Worm (Caenorhabditis elegans) whole organism, young adult: Measurements from ENCODE around the gene F08G12.1.

Experiments used
- F10E7.11 ChIP-seq: sonication (generic microtip); optimal IDR thresholded peaks from 2 replicates; lab custom pipeline; 2017; ENCODE audit warnings: mild to moderate bottlenecking, missing genetic modification characterization, moderate library complexity, missing compliant biosample characterization
- F33H1.4 ChIP-seq: fragments of 200-800 bp; sonication (Bioruptor generic); IDR thresholded peaks from 2 replicates; pipeline ENCODE4 v1.3.6; 2022; ENCODE audit warnings: missing genetic modification reagents, missing genetic modification characterization, missing compliant biosample characterization
- F55B11.4 ChIP-seq: sonication (generic microtip); optimal IDR thresholded peaks from 2 replicates; lab custom pipeline; 2016; ENCODE audit warnings: missing compliant biosample characterization, missing genetic modification characterization, borderline replicate concordance; ENCODE audit not compliant: insufficient read depth
- T07F8.4 ChIP-seq: sonication (generic microtip); optimal IDR thresholded peaks from 2 replicates; lab custom pipeline; 2016; ENCODE audit warnings: mild to moderate bottlenecking, missing genetic modification characterization, moderate library complexity, missing compliant biosample characterization
- Y53G8AR.9 ChIP-seq: fragments of 200-800 bp; sonication (Bioruptor generic); conservative IDR thresholded peaks from 2 replicates; pipeline ENCODE4 v1.3.6; 2022; ENCODE audit warnings: missing genetic modification reagents, missing genetic modification characterization, missing compliant biosample characterization
- Y56A3A.18 ChIP-seq: fragments of 200-800 bp; sonication (Bioruptor generic); IDR thresholded peaks from 2 replicates; pipeline ENCODE4 v1.3.6; 2022; ENCODE audit warnings: missing genetic modification reagents, missing genetic modification characterization, missing compliant biosample characterization
- Y67H2A.10 ChIP-seq: fragments of 200-800 bp; sonication (Bioruptor generic); conservative IDR thresholded peaks from 2 replicates; pipeline ENCODE4 v1.3.6; 2022; ENCODE audit warnings: missing genetic modification reagents, missing genetic modification characterization, missing compliant biosample characterization
- Y95B8A.8 ChIP-seq: fragments of 200-800 bp; sonication (Bioruptor generic); IDR thresholded peaks from 2 replicates; pipeline ENCODE4 v1.3.6; 2022; ENCODE audit warnings: missing genetic modification reagents, missing genetic modification characterization, missing compliant biosample characterization
- athp-1 ChIP-seq: sonication (generic microtip); optimal IDR thresholded peaks from 2 replicates; lab custom pipeline; 2017; ENCODE audit warnings: mild to moderate bottlenecking, missing genetic modification characterization, missing compliant biosample characterization
- attf-5 ChIP-seq: fragments of 200-800 bp; sonication (Bioruptor generic); optimal IDR thresholded peaks from 2 replicates; lab custom pipeline; 2018; ENCODE audit warnings: mild to moderate bottlenecking, missing genetic modification characterization, missing compliant biosample characterization
- bed-2 ChIP-seq: fragments of 200-800 bp; sonication (Bioruptor generic); IDR thresholded peaks from 2 replicates; pipeline ENCODE4 v1.3.6; 2022; ENCODE audit warnings: missing genetic modification reagents, missing genetic modification characterization, missing compliant biosample characterization
- ceh-100 ChIP-seq: fragments of 200-800 bp; sonication (Bioruptor generic); IDR thresholded peaks from 2 replicates; pipeline ENCODE4 v1.3.6; 2022; ENCODE audit warnings: missing genetic modification reagents, missing genetic modification characterization, missing compliant biosample characterization
- ceh-58 ChIP-seq: fragments of 200-800 bp; sonication (Bioruptor generic); IDR thresholded peaks from 2 replicates; pipeline ENCODE4 v1.3.6; 2022; ENCODE audit warnings: missing genetic modification characterization, missing compliant biosample characterization
- dox-1 ChIP-seq: fragments of 200-800 bp; sonication (Bioruptor generic); IDR thresholded peaks from 2 replicates; pipeline ENCODE4 v1.3.6; 2022; ENCODE audit warnings: missing genetic modification reagents, missing genetic modification characterization, missing compliant biosample characterization
- dpff-1 ChIP-seq: sonication (generic microtip); optimal IDR thresholded peaks from 2 replicates; lab custom pipeline; 2017; ENCODE audit warnings: mild to moderate bottlenecking, missing genetic modification characterization, missing compliant biosample characterization
- egl-44 ChIP-seq: fragments of 200-800 bp; sonication (Bioruptor generic); IDR thresholded peaks from 2 replicates; pipeline ENCODE4 v1.3.6; 2022; ENCODE audit warnings: missing genetic modification reagents, missing genetic modification characterization, missing compliant biosample characterization
- gei-17 ChIP-seq: fragments of 200-800 bp; sonication (Bioruptor generic); optimal IDR thresholded peaks from 2 replicates; lab custom pipeline; 2018; ENCODE audit warnings: mild to moderate bottlenecking, missing genetic modification characterization, missing compliant biosample characterization
- hlh-12 ChIP-seq: sonication (generic microtip); optimal IDR thresholded peaks from 2 replicates; lab custom pipeline; 2016; ENCODE audit warnings: missing genetic modification characterization, missing compliant biosample characterization
- hmg-1.2 ChIP-seq: fragments of 200-800 bp; sonication (Bioruptor generic); IDR thresholded peaks from 2 replicates; pipeline ENCODE4 v1.3.6; 2022; ENCODE audit warnings: missing genetic modification reagents, missing genetic modification characterization, missing compliant biosample characterization
- hmg-20 ChIP-seq: fragments of 200-800 bp; sonication (Bioruptor generic); IDR thresholded peaks from 2 replicates; pipeline ENCODE4 v1.3.6; 2022; ENCODE audit warnings: missing genetic modification reagents, missing genetic modification characterization, missing compliant biosample characterization
- hrde-1 ChIP-seq: sonication (generic microtip); optimal IDR thresholded peaks from 2 replicates; lab custom pipeline; 2016; ENCODE audit warnings: missing genetic modification characterization, mild to moderate bottlenecking, missing compliant biosample characterization, moderate library complexity, missing genotype, missing genetic modification reagents, borderline replicate concordance
- hsf-1 ChIP-seq: fragments of 200-800 bp; sonication (Bioruptor generic); IDR thresholded peaks from 2 replicates; pipeline ENCODE4 v1.3.6; 2022; ENCODE audit warnings: missing genetic modification reagents, missing genetic modification characterization, missing compliant biosample characterization
- lag-1 ChIP-seq: fragments of 200-800 bp; sonication (Bioruptor generic); IDR thresholded peaks from 2 replicates; pipeline ENCODE4 v1.3.6; 2022; ENCODE audit warnings: missing genetic modification reagents, missing genetic modification characterization, missing compliant biosample characterization
- let-526 ChIP-seq: fragments of 200-800 bp; sonication (Bioruptor generic); IDR thresholded peaks from 2 replicates; pipeline ENCODE4 v1.3.6; 2022; ENCODE audit warnings: missing genetic modification reagents, missing genetic modification characterization, missing compliant biosample characterization
- let-607 ChIP-seq, 2 experiments: fragments of 200-800 bp in 1 of 2; sonication (Bioruptor generic) in 1 of 2; sonication (generic microtip) in 1 of 2; optimal IDR thresholded peaks; 2 replicates each; lab custom pipeline; 2016 to 2018; ENCODE audit warnings: mild to moderate bottlenecking in 2 of 2, missing compliant biosample characterization in 2 of 2, missing genetic modification characterization in 2 of 2, moderate library complexity in 2 of 2, missing genotype in 1 of 2
- nfya-2 ChIP-seq: fragments of 200-800 bp; sonication (Bioruptor generic); IDR thresholded peaks from 2 replicates; pipeline ENCODE4 v1.3.6; 2022; ENCODE audit warnings: missing genetic modification reagents, missing genetic modification characterization, missing compliant biosample characterization
- nfyb-1 ChIP-seq: fragments of 200-800 bp; sonication (Bioruptor generic); IDR thresholded peaks from 2 replicates; pipeline ENCODE4 v1.3.6; 2022; ENCODE audit warnings: missing genetic modification reagents, missing genetic modification characterization, missing compliant biosample characterization
- nhr-80 ChIP-seq: sonication (generic microtip); optimal IDR thresholded peaks from 2 replicates; lab custom pipeline; 2016; ENCODE audit warnings: missing genetic modification characterization, missing compliant biosample characterization
- pha-4 ChIP-seq: fragments of 150-350 bp; sonication (generic microtip); optimal IDR thresholded peaks from 2 replicates; lab custom pipeline; 2014; ENCODE audit warnings: missing biosample characterization, missing genetic modification reagents, missing genetic modification characterization
- rcor-1 ChIP-seq: fragments of 200-800 bp; sonication (Bioruptor generic); IDR thresholded peaks from 2 replicates; pipeline ENCODE4 v1.3.6; 2022; ENCODE audit warnings: missing genetic modification reagents, missing genetic modification characterization, missing compliant biosample characterization
- rec-8 ChIP-seq, 2 experiments: sonication (generic microtip); optimal IDR thresholded peaks; 2 replicates each; lab custom pipeline; 2016; ENCODE audit warnings: mild to moderate bottlenecking in 2 of 2, missing genetic modification characterization in 2 of 2, missing genetic modification reagents in 2 of 2, missing genotype in 2 of 2, missing biosample characterization in 1 of 2, missing compliant biosample characterization in 1 of 2, moderate library complexity in 1 of 2
- rpc-1 ChIP-seq, 2 experiments: fragments of 150-350 bp in 1 of 2; sonication (generic microtip) in 1 of 2; optimal IDR thresholded peaks; 2 replicates each; lab custom pipeline; 2014 to 2018; ENCODE audit warnings: missing biosample characterization in 1 of 2, missing genetic modification characterization in 1 of 2, missing genetic modification reagents in 1 of 2, missing genotype in 1 of 2
- sdz-38 ChIP-seq: sonication (generic microtip); optimal IDR thresholded peaks from 2 replicates; lab custom pipeline; 2016; ENCODE audit warnings: missing genotype, missing genetic modification characterization, missing compliant biosample characterization
- snpc-4 ChIP-seq, 5 experiments: fragments of 150-350 bp in 1 of 5; sonication (generic microtip) in 4 of 5; optimal IDR thresholded peaks; 2 replicates each; lab custom pipeline; 2014 to 2018; ENCODE audit warnings: missing genetic modification characterization in 5 of 5, missing biosample characterization in 3 of 5, antibody characterized with exemption in 2 of 5, mild to moderate bottlenecking in 2 of 5, missing compliant biosample characterization in 2 of 5, missing genotype in 2 of 5, moderate library complexity in 2 of 5, missing genetic modification reagents in 1 of 5
- tbp1 ChIP-seq: fragments of 200-800 bp; sonication (Bioruptor generic); optimal IDR thresholded peaks from 2 replicates; lab custom pipeline; 2018; ENCODE audit warnings: mild to moderate bottlenecking, missing genetic modification characterization, missing compliant biosample characterization
- tlf-1 ChIP-seq: fragments of 200-800 bp; sonication (Bioruptor generic); optimal IDR thresholded peaks from 2 replicates; lab custom pipeline; 2018; ENCODE audit warnings: mild to moderate bottlenecking, missing genetic modification characterization, missing compliant biosample characterization
- unc-62 ChIP-seq: fragments of 150-350 bp; optimal IDR thresholded peaks from 2 replicates; lab custom pipeline; 2014; ENCODE audit warnings: missing biosample characterization, missing genetic modification reagents, missing genetic modification characterization
- ztf-18 ChIP-seq: sonication (generic microtip); optimal IDR thresholded peaks from 2 replicates; lab custom pipeline; 2016; ENCODE audit warnings: missing genotype, mild to moderate bottlenecking, missing genetic modification characterization, missing compliant biosample characterization
- ztf-22 ChIP-seq: fragments of 200-800 bp; sonication (Bioruptor generic); optimal IDR thresholded peaks from 2 replicates; lab custom pipeline; 2018; ENCODE audit warnings: mild to moderate bottlenecking, missing genetic modification characterization, moderate library complexity, missing compliant biosample characterization
- ztf-6 ChIP-seq: fragments of 200-800 bp; sonication (Bioruptor generic); IDR thresholded peaks from 2 replicates; pipeline ENCODE4 v1.3.6; 2022; ENCODE audit warnings: missing genetic modification reagents, missing genetic modification characterization, missing compliant biosample characterization

The F08G12.1 gene

ce11 chrX:11345471-11345870, 39.8 kb upstream of the F08G12.1 start:
- TF ChIP-seq unc-62 (GFP tag; lab: Kevin White, UChicago) (no peak), nhr-80 (tag; lab: Kevin White, UChicago) (peak; percentile 8)

ce11 chrX:11344899-11345298, 39.2 kb upstream of the F08G12.1 start:
- no peak for TF ChIP-seq ceh-58 (GFP tag; lab: Robert Waterston, UW)
- TF ChIP-seq hlh-12 (tag; lab: Kevin White, UChicago): no peak
- no peak for TF ChIP-seq tbp1
- TF ChIP-seq rcor-1 (GFP tag; lab: Robert Waterston, UW): no peak
- TF ChIP-seq F55B11.4 (tag; lab: Kevin White, UChicago): no peak
- no peak for TF ChIP-seq T07F8.4 (tag; lab: Kevin White, UChicago)
- no peak for TF ChIP-seq pha-4
- TF ChIP-seq nfya-2 (GFP tag; lab: Robert Waterston, UW): no peak

- no peak for TF ChIP-seq Y95B8A.8 (GFP tag; lab: Robert Waterston, UW)
- no peak for TF ChIP-seq lag-1 (GFP tag; lab: Robert Waterston, UW)
- no peak for TF ChIP-seq hrde-1 (tag; lab: Kevin White, UChicago)
- peak; percentile 17 for TF ChIP-seq nhr-80 (tag; lab: Kevin White, UChicago)
- no peak for TF ChIP-seq tlf-1 (GFP tag; lab: Kevin White, UChicago)
These were observed 34.8 kb upstream of the F08G12.1 start for ce11 chrX:11340478-11340877.

DNA sequence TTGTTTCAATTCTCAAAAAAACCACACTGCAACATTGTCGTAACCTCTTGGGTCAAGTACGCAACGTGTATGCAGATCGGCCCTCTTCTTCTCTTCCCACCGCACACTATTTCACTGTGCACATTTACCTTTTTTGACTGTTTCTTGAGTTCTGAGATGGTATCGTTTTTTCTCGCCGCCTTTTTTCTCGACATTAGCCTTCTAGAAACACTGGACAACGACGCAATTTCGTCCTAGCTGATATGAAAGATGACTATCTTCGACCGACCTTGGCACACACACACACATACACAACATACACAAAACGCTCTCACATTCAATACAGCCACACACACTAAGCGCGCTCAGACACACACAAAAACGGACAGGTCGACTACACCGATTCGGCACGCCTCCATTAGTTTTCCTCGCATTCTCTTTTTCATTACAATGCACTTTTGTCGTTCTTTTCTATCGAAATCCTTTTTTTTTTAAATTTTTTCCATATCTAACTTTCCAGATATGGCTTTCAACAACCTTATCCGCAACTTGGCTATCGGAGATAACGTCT, 33.8 kb upstream of the F08G12.1 start, which contains the start of gene aco-1:
Gene aco-1, plus strand, starts transcription at position 500 of the 550 bp plus-strand sequence.
- TF ChIP-seq ceh-100 (no peak), let-607 (tag; optimal IDR thresholded peaks at IDR 0.05; lab: Kevin White, UChicago) (peak in 1 of 2 experiments; percentile 33), snpc-4 (GFP tag; optimal IDR thresholded peaks at IDR 0.05; lab: Kevin White, UChicago) (no peak), snpc-4 (tag; optimal IDR thresholded peaks at IDR 0.05; lab: Kevin White, UChicago) (peak in 1 of 4 experiments; percentile 29), hmg-1.2 (GFP tag; lab: Robert Waterston, UW) (peak; percentile 3; the same call in 1 of the 2 replicates), gei-17 (GFP tag; lab: Kevin White, UChicago) (peak; percentile 25), F10E7.11 (no peak), attf-5 (GFP tag; lab: Kevin White, UChicago) (peak; percentile 28), nhr-80 (tag; lab: Kevin White, UChicago) (peak; percentile 72), dox-1 (GFP tag; lab: Robert Waterston, UW) (0 out of 2 replicates have a peak, but pooled peaks have one; percentile 35), sdz-38 (tag; lab: Kevin White, UChicago) (no peak), nfyb-1 (GFP tag; lab: Robert Waterston, UW) (0 out of 2 replicates have a peak, but pooled peaks have one; percentile 41)

ce11 chrX:11337783-11338182, 32.1 kb upstream of the F08G12.1 start, which contains the start of gene gcy-9:
Gene gcy-9, minus strand, starts transcription at chrX:11337883.
- no peak for TF ChIP-seq Y67H2A.10 (GFP tag; lab: Robert Waterston, UW)
- TF ChIP-seq let-526 (GFP tag; lab: Robert Waterston, UW): no peak
- no peak for TF ChIP-seq athp-1 (tag; lab: Kevin White, UChicago)
- TF ChIP-seq Y56A3A.18 (GFP tag; lab: Robert Waterston, UW): no peak
- no peak for TF ChIP-seq rec-8 (tag; optimal IDR thresholded peaks at IDR 0.05; lab: Kevin White, UChicago)
- TF ChIP-seq ztf-22 (GFP tag; lab: Kevin White, UChicago): no peak
- TF ChIP-seq ztf-18 (tag; lab: Kevin White, UChicago): no peak
- TF ChIP-seq bed-2 (GFP tag; lab: Robert Waterston, UW): no peak
- no peak for TF ChIP-seq dpff-1 (tag; lab: Kevin White, UChicago)
- TF ChIP-seq hmg-20 (GFP tag; lab: Robert Waterston, UW): no peak
- no peak for TF ChIP-seq egl-44
- TF ChIP-seq hsf-1 (GFP tag; lab: Robert Waterston, UW): no peak
- TF ChIP-seq rpc-1 (optimal IDR thresholded peaks at IDR 0.05; lab: Kevin White, UChicago): no peak
- no peak for TF ChIP-seq rpc-1 (tag; optimal IDR thresholded peaks at IDR 0.05; lab: Kevin White, UChicago)
- no peak for TF ChIP-seq Y53G8AR.9 (GFP tag; lab: Robert Waterston, UW)
- TF ChIP-seq ztf-6 (GFP tag; lab: Robert Waterston, UW): no peak
- no peak for TF ChIP-seq F33H1.4 (GFP tag; lab: Robert Waterston, UW)
- TF ChIP-seq ceh-100: no peak
